Worm (Caenorhabditis elegans): ENCODE measurements around the gene F19B2.5.

Gene F19B2.5

ce11 chrV:20186579-20186978 is 22.6 kb upstream of the F19B2.5 start, which contains the start of gene srz-16:
Gene srz-16, minus strand, starts transcription at chrV:20186679.
- TF ChIP-seq Y95B8A.8 (GFP tag; IDR thresholded peaks at IDR 0.05) = no peak
- no peak for TF ChIP-seq egl-18 (GFP tag; IDR thresholded peaks at IDR 0.05)
- no peak for TF ChIP-seq ztf-28 (GFP tag; IDR thresholded peaks at IDR 0.05)
- no peak for TF ChIP-seq F57A8.1 (GFP tag; optimal IDR thresholded peaks at IDR 0.05)
- TF ChIP-seq rec-8 (tag; optimal IDR thresholded peaks at IDR 0.05) = no peak
- TF ChIP-seq mes-4 (tag; optimal IDR thresholded peaks at IDR 0.05) = no peak
- TF ChIP-seq ztf-26 (tag; optimal IDR thresholded peaks at IDR 0.05) = no peak
- no peak for TF ChIP-seq ztf-3 (GFP tag; optimal IDR thresholded peaks at IDR 0.05)
- no peak for TF ChIP-seq nhr-120 (GFP tag; IDR thresholded peaks at IDR 0.05)
- TF ChIP-seq ztf-22 (GFP tag; optimal IDR thresholded peaks at IDR 0.05) = no peak
- no peak for TF ChIP-seq madf-10 (tag; optimal IDR thresholded peaks at IDR 0.05)
- no peak for TF ChIP-seq ceh-79 (tag; optimal IDR thresholded peaks at IDR 0.05)
- no peak for TF ChIP-seq dpff-1 (tag; optimal IDR thresholded peaks at IDR 0.05)
- no peak for TF ChIP-seq snpc-3.4 (tag; optimal IDR thresholded peaks at IDR 0.05)
- TF ChIP-seq zim-3 (tag; optimal IDR thresholded peaks at IDR 0.05) = no peak
- no peak for TF ChIP-seq dox-1 (GFP tag; IDR thresholded peaks at IDR 0.05)
- no peak for TF ChIP-seq ztf-25 (GFP tag; IDR thresholded peaks at IDR 0.05)
- no peak for TF ChIP-seq bed-2 (GFP tag; IDR thresholded peaks at IDR 0.05)
- TF ChIP-seq dpl-1 (GFP tag; optimal IDR thresholded peaks at IDR 0.05) = no peak

- TF ChIP-seq gei-17 (GFP tag; optimal IDR thresholded peaks at IDR 0.05) (no peak), unc-62 (GFP tag; optimal IDR thresholded peaks at IDR 0.05) (no peak), sea-2 (GFP tag; IDR thresholded peaks at IDR 0.05) (no peak), pha-4 (tag; optimal IDR thresholded peaks at IDR 0.05) (no peak), F22D6.2 (tag; optimal IDR thresholded peaks at IDR 0.05) (no peak), attf-6 (GFP tag; IDR thresholded peaks at IDR 0.05) (no peak), chd-7 (tag; optimal IDR thresholded peaks at IDR 0.05) (no peak), rcor-1 (GFP tag; IDR thresholded peaks at IDR 0.05) (no peak), F57C9.4 (tag; optimal IDR thresholded peaks at IDR 0.05) (no peak), nfya-2 (GFP tag; IDR thresholded peaks at IDR 0.05) (no peak)
Observed at ce11 chrV:20182311-20182710, 18.3 kb upstream of the F19B2.5 start.

DNA sequence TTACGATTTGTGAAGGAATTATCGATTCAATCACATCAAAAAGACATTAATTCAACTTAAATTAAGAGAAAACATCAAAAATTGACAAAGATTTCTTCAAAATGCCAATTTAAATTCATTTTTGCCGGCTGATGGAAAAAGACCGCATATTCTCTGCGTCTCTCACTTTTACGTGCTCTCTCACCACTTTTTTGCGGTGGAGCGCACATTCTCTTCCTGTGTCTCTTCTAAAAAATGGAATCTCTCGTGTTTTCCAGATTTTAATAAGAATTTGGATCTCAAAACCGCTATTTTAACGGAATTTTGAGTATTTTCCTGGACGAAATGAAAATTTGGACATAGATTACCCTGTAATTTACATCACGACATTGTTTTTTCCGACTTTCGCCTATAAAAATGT is 16.9 kb upstream of the F19B2.5 start:
- peak; percentile 96 for TF ChIP-seq hmg-1.2 (GFP tag; IDR thresholded peaks at IDR 0.05)
- peak; percentile 22; the same call in 1 of the 2 replicates for TF ChIP-seq attf-6 (GFP tag; IDR thresholded peaks at IDR 0.05)
- peak; percentile 42; the same call in 1 of the 2 replicates for TF ChIP-seq D2030.7 (GFP tag; IDR thresholded peaks at IDR 0.05)

DNA sequence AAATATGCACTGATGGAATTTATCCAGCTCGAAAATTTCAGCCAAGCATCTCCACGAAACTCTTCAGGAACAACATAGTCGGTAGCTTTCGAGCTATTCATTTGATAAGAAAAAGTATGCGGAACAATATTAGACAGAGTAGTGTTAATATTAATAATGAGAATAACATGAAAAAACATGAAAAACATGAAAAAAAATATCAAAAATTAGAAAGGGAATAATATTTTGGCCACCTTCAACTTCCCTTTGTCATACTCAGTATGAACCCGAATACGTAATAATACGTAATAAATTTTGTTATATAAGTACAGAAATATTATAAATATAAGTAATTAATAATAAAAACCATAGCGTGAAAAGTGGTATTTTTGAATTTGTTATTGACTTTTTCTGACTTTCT is 8.0 kb upstream of the F19B2.5 start, which contains the start of gene srw-39:
srw-39 (minus strand) TSS at position 101 of the 400 bp plus-strand sequence.
- TF ChIP-seq mes-4 (tag; optimal IDR thresholded peaks at IDR 0.05) = no peak
- TF ChIP-seq F33H1.4 (GFP tag; IDR thresholded peaks at IDR 0.05) = no peak
- no peak for TF ChIP-seq B0336.3 (GFP tag; IDR thresholded peaks at IDR 0.05)
- TF ChIP-seq chd-7 (tag; optimal IDR thresholded peaks at IDR 0.05) = no peak
- TF ChIP-seq dpl-1 (GFP tag; optimal IDR thresholded peaks at IDR 0.05) = no peak
- no peak for TF ChIP-seq hmg-1.2 (GFP tag; IDR thresholded peaks at IDR 0.05)
- no peak for TF ChIP-seq Y67H2A.10 (GFP tag; conservative IDR thresholded peaks at IDR 0.05)
- no peak for TF ChIP-seq cebp-2 (GFP tag; IDR thresholded peaks at IDR 0.05)
- no peak for TF ChIP-seq repo-1 (tag; optimal IDR thresholded peaks at IDR 0.05)
